Worm (Caenorhabditis elegans): ENCODE measurements around the gene K05F6.4.
"Not testable (repeated sequence)": the region's sequence is repeated elsewhere in the genome, so short reads cannot be mapped to it uniquely, and the experiment has no call there.

K05F6.4 gene

ce11 chrII:1543182-1543581 is at the start of gene K05F6.4:
TSS of gene K05F6.4 (plus strand) at chrII:1543482.
- TF ChIP-seq aly-2, ceh-16, egl-5 (tag; optimal IDR thresholded peaks at IDR 0.05): not testable (repeated sequence)

ce11 chrII:1500286-1500840 is 42.9 kb upstream of the K05F6.4 start, which contains the start of gene emc-1:
TSS of gene emc-1 (minus strand) at chrII:1500330.
- TF ChIP-seq unc-62 (GFP tag; optimal IDR thresholded peaks at IDR 0.05) (no peak), R02D3.7 (tag; optimal IDR thresholded peaks at IDR 0.05) (no peak), nhr-76 (tag; optimal IDR thresholded peaks at IDR 0.05) (no peak), pha-4 (tag; optimal IDR thresholded peaks at IDR 0.05) (peak; percentile 11)

- TF ChIP-seq pha-4 (tag; optimal IDR thresholded peaks at IDR 0.05) (no peak), ceh-16 (tag; optimal IDR thresholded peaks at IDR 0.05) (no peak), tbx-2 (tag; optimal IDR thresholded peaks at IDR 0.05) (no peak), nhr-25 (tag; optimal IDR thresholded peaks at IDR 0.05) (no peak), lin-39 (tag; optimal IDR thresholded peaks at IDR 0.05) (no peak)
Observed at ce11 chrII:1500959-1501358, 42.3 kb upstream of the K05F6.4 start.

- peak; percentile 1 for TF ChIP-seq lin-15B (tag; optimal IDR thresholded peaks at IDR 0.05)
- TF ChIP-seq lin-39 (tag; optimal IDR thresholded peaks at IDR 0.05), result peak; percentile 90
- TF ChIP-seq unc-62 (GFP tag; optimal IDR thresholded peaks at IDR 0.05), result peak; percentile 38
- TF ChIP-seq egl-5 (tag; optimal IDR thresholded peaks at IDR 0.05), result peak; percentile 51
- no peak for TF ChIP-seq aly-2 (tag; optimal IDR thresholded peaks at IDR 0.05)
- TF ChIP-seq pha-4 (tag; optimal IDR thresholded peaks at IDR 0.05), result no peak
- peak; percentile 59 for TF ChIP-seq nfya-1 (tag; optimal IDR thresholded peaks at IDR 0.05; ENCODE audit: insufficient read depth)
- TF ChIP-seq hmg-11 (tag; optimal IDR thresholded peaks at IDR 0.05), result peak; percentile 49
- peak; percentile 65 for TF ChIP-seq mdl-1 (tag; optimal IDR thresholded peaks at IDR 0.05)
Observed at ce11 chrII:1501614-1502355, 41.5 kb upstream of the K05F6.4 start.

- TF ChIP-seq ama-1 (optimal IDR thresholded peaks at IDR 0.05) (no peak), egl-27 (tag; optimal IDR thresholded peaks at IDR 0.05) (no peak), ztf-4 (tag; optimal IDR thresholded peaks at IDR 0.05) (no peak), nhr-237 (tag; optimal IDR thresholded peaks at IDR 0.05) (no peak), ceh-16 (tag; optimal IDR thresholded peaks at IDR 0.05) (no peak), elt-2 (tag; optimal IDR thresholded peaks at IDR 0.05) (peak; percentile 68), lin-39 (tag; optimal IDR thresholded peaks at IDR 0.05) (no peak), elt-3 (tag; optimal IDR thresholded peaks at IDR 0.05) (peak in 1 of 3 experiments; percentile 83), ZK546.5 (tag; optimal IDR thresholded peaks at IDR 0.05) (no peak), fkh-2 (tag; optimal IDR thresholded peaks at IDR 0.05) (no peak), lin-15B (tag; optimal IDR thresholded peaks at IDR 0.05) (no peak), skn-1 (tag; optimal IDR thresholded peaks at IDR 0.05) (no peak), ceh-28 (tag; optimal IDR thresholded peaks at IDR 0.05) (no peak), egl-5 (tag; optimal IDR thresholded peaks at IDR 0.05) (no peak), pha-4 (tag; optimal IDR thresholded peaks at IDR 0.05) (peak; percentile 40), pqm-1 (tag; optimal IDR thresholded peaks at IDR 0.05) (peak; percentile 20), snpc-4 (tag; optimal IDR thresholded peaks at IDR 0.05) (no peak)
Observed at ce11 chrII:1503663-1504062, 39.6 kb upstream of the K05F6.4 start.

ce11 chrII:1504266-1504665 is 39.0 kb upstream of the K05F6.4 start, which contains the start of gene fdgt-1:
TSS of gene fdgt-1 (plus strand) at chrII:1504566.
- TF ChIP-seq lin-39 (tag; optimal IDR thresholded peaks at IDR 0.05), result no peak
- TF ChIP-seq ama-1 (optimal IDR thresholded peaks at IDR 0.05), result no peak
- TF ChIP-seq unc-62 (GFP tag; optimal IDR thresholded peaks at IDR 0.05), result no peak
- TF ChIP-seq ceh-28 (tag; optimal IDR thresholded peaks at IDR 0.05), result no peak
- no peak for TF ChIP-seq nhr-23 (tag; optimal IDR thresholded peaks at IDR 0.05)
- no peak for TF ChIP-seq nhr-67 (tag; optimal IDR thresholded peaks at IDR 0.05)
- no peak for TF ChIP-seq nhr-12 (tag; optimal IDR thresholded peaks at IDR 0.05)
- peak; percentile 70 for TF ChIP-seq pha-4 (tag; optimal IDR thresholded peaks at IDR 0.05)

Data from whole organism, L3 larva.